Worm (Caenorhabditis elegans) whole organism, L1 larva: Measurements from ENCODE around the gene cdkl-1.
A peak's percentile ranks its signal among the peaks of the same experiment; 100 is the strongest.

Experiments
- C16A3.4 ChIP-seq: fragments of 150-350 bp; optimal IDR thresholded peaks from 2 replicates; lab custom pipeline; 2014; ENCODE audit warnings: missing biosample characterization, missing genetic modification characterization
- alr-1 ChIP-seq: fragments of 200-800 bp; sonication (Bioruptor generic); optimal IDR thresholded peaks from 2 replicates; lab custom pipeline; 2018; ENCODE audit warnings: borderline replicate concordance, mild to moderate bottlenecking, missing genetic modification characterization, missing compliant biosample characterization
- aly-2 ChIP-seq: fragments of 150-350 bp; optimal IDR thresholded peaks from 2 replicates; lab custom pipeline; 2014; ENCODE audit warnings: missing biosample characterization, missing genetic modification characterization
- blmp-1 ChIP-seq: fragments of 150-350 bp; optimal IDR thresholded peaks from 2 replicates; lab custom pipeline; 2014; ENCODE audit warnings: missing biosample characterization, missing genetic modification characterization
- ceh-88 ChIP-seq: fragments of 200-800 bp; sonication (Bioruptor generic); IDR thresholded peaks from 2 replicates; pipeline ENCODE4 v1.3.6; 2022; ENCODE audit warnings: missing genetic modification characterization, missing compliant biosample characterization
- dsc-1 ChIP-seq: sonication (generic microtip); optimal IDR thresholded peaks from 2 replicates; lab custom pipeline; 2016; ENCODE audit warnings: mild to moderate bottlenecking, missing genetic modification characterization, missing compliant biosample characterization
- efl-1 ChIP-seq, 4 experiments: fragments of 150-350 bp; optimal IDR thresholded peaks in 3 of 4; peaks in 1 of 4; 1 replicate in 1 of 4; 2 replicates in 3 of 4; lab custom pipeline; 2014; ENCODE audit warnings: missing biosample characterization in 2 of 4, missing genetic modification characterization in 2 of 4, missing genetic modification reagents in 2 of 4
- efl-3 ChIP-seq: fragments of 200-800 bp; sonication (Bioruptor generic); optimal IDR thresholded peaks from 2 replicates; lab custom pipeline; 2018; ENCODE audit warnings: mild to moderate bottlenecking, missing genetic modification characterization, missing compliant biosample characterization
- egl-13 ChIP-seq: sonication (generic microtip); optimal IDR thresholded peaks from 2 replicates; lab custom pipeline; 2016; ENCODE audit warnings: missing genotype, missing genetic modification reagents, missing genetic modification characterization, missing compliant biosample characterization
- egl-27 ChIP-seq, 2 experiments: fragments of 150-350 bp in 1 of 2; sonication (generic microtip); optimal IDR thresholded peaks; 3 replicates each; lab custom pipeline; 2017 to 2018; ENCODE audit warnings: missing biosample characterization in 2 of 2, missing genetic modification characterization in 2 of 2, missing genetic modification reagents in 2 of 2
- elt-2 ChIP-seq: sonication (generic microtip); optimal IDR thresholded peaks from 2 replicates; lab custom pipeline; 2016; ENCODE audit warnings: missing genetic modification characterization, mild to moderate bottlenecking, inconsistent platforms, missing compliant biosample characterization, missing genetic modification reagents
- elt-3 ChIP-seq, 6 experiments: fragments of 150-350 bp in 1 of 6; sonication (generic microtip); optimal IDR thresholded peaks; 2 replicates each; lab custom pipeline; 2017 to 2018; ENCODE audit warnings: missing biosample characterization in 6 of 6, missing genetic modification characterization in 6 of 6, inconsistent platforms in 1 of 6
- fkh-8 ChIP-seq: sonication (generic microtip); optimal IDR thresholded peaks from 2 replicates; lab custom pipeline; 2016; ENCODE audit warnings: mild to moderate bottlenecking, missing genetic modification characterization, missing compliant biosample characterization
- jun-1 ChIP-seq: fragments of 150-350 bp; optimal IDR thresholded peaks from 2 replicates; lab custom pipeline; 2014; ENCODE audit warnings: missing biosample characterization, missing genetic modification reagents, missing genetic modification characterization
- lin-14 ChIP-seq: fragments of 200-800 bp; sonication (Bioruptor generic); optimal IDR thresholded peaks from 2 replicates; lab custom pipeline; 2018; ENCODE audit warnings: mild to moderate bottlenecking, missing genetic modification characterization, moderate library complexity, missing compliant biosample characterization
- lin-35 ChIP-seq, 2 experiments: fragments of 150-350 bp; optimal IDR thresholded peaks; 2 replicates each; lab custom pipeline; 2014; ENCODE audit warnings: missing biosample characterization in 2 of 2, missing genetic modification characterization in 2 of 2, missing genetic modification reagents in 2 of 2
- lin-39 ChIP-seq: fragments of 150-350 bp; optimal IDR thresholded peaks from 2 replicates; lab custom pipeline; 2014; ENCODE audit warnings: missing biosample characterization, missing genetic modification reagents, missing genetic modification characterization
- mef-2 ChIP-seq: fragments of 150-350 bp; optimal IDR thresholded peaks from 2 replicates; lab custom pipeline; 2014; ENCODE audit warnings: missing biosample characterization, missing genetic modification characterization
- mep-1 ChIP-seq: fragments of 150-350 bp; optimal IDR thresholded peaks from 2 replicates; lab custom pipeline; 2014; ENCODE audit warnings: missing biosample characterization, missing genetic modification characterization
- nhr-11 ChIP-seq: fragments of 150-350 bp; optimal IDR thresholded peaks from 2 replicates; lab custom pipeline; 2014; ENCODE audit warnings: missing biosample characterization, missing genetic modification characterization
- nhr-19 ChIP-seq: fragments of 200-800 bp; sonication (Bioruptor generic); conservative IDR thresholded peaks from 2 replicates; pipeline ENCODE4 v1.3.6; 2022; ENCODE audit warnings: missing genetic modification characterization, missing compliant biosample characterization
- nhr-20 ChIP-seq: sonication (generic microtip); optimal IDR thresholded peaks from 2 replicates; lab custom pipeline; 2016; ENCODE audit warnings: mild to moderate bottlenecking, missing genetic modification characterization, missing compliant biosample characterization
- nhr-237 ChIP-seq: fragments of 150-350 bp; optimal IDR thresholded peaks from 2 replicates; lab custom pipeline; 2014; ENCODE audit warnings: missing biosample characterization, missing genetic modification characterization
- nhr-28 ChIP-seq: fragments of 150-350 bp; optimal IDR thresholded peaks from 2 replicates; lab custom pipeline; 2014; ENCODE audit warnings: missing biosample characterization, missing genetic modification characterization
- nhr-47 ChIP-seq: sonication (generic microtip); optimal IDR thresholded peaks from 2 replicates; lab custom pipeline; 2016; ENCODE audit warnings: mild to moderate bottlenecking, missing genetic modification characterization, moderate library complexity, missing compliant biosample characterization
- nhr-71 ChIP-seq: sonication (generic microtip); optimal IDR thresholded peaks from 2 replicates; lab custom pipeline; 2016; ENCODE audit warnings: mild to moderate bottlenecking, missing genetic modification characterization, moderate library complexity, missing compliant biosample characterization
- nhr-76 ChIP-seq: sonication (generic microtip); optimal IDR thresholded peaks from 2 replicates; lab custom pipeline; 2017; ENCODE audit warnings: missing biosample characterization, missing genetic modification characterization
- nhr-84 ChIP-seq: sonication (generic microtip); optimal IDR thresholded peaks from 2 replicates; lab custom pipeline; 2017; ENCODE audit warnings: missing biosample characterization, missing genetic modification characterization
- nhr-85 ChIP-seq: sonication (generic microtip); peaks from one replicate; lab custom pipeline; 2016; ENCODE audit warnings: missing genetic modification characterization, inconsistent platforms, missing compliant biosample characterization
- nhr-90 ChIP-seq: sonication (generic microtip); optimal IDR thresholded peaks from 2 replicates; lab custom pipeline; 2016; ENCODE audit warnings: mild to moderate bottlenecking, missing genetic modification characterization, missing compliant biosample characterization; ENCODE audit not compliant: poor library complexity
- pax-3 ChIP-seq: fragments of 200-800 bp; sonication (Bioruptor generic); optimal IDR thresholded peaks from 2 replicates; lab custom pipeline; 2018; ENCODE audit warnings: mild to moderate bottlenecking, missing genetic modification characterization, moderate library complexity, missing compliant biosample characterization
- pqm-1 ChIP-seq: sonication (generic microtip); optimal IDR thresholded peaks from 3 replicates; lab custom pipeline; 2017; ENCODE audit warnings: missing biosample characterization, missing genetic modification characterization
- rnt-1 ChIP-seq: sonication (generic microtip); optimal IDR thresholded peaks from 2 replicates; lab custom pipeline; 2016; ENCODE audit warnings: mild to moderate bottlenecking, missing genetic modification characterization, moderate library complexity, missing compliant biosample characterization
- sptf-1 ChIP-seq: fragments of 150-350 bp; optimal IDR thresholded peaks from 2 replicates; lab custom pipeline; 2014; ENCODE audit warnings: missing biosample characterization, missing genetic modification characterization
- tlp-1 ChIP-seq: fragments of 150-350 bp; optimal IDR thresholded peaks from 2 replicates; lab custom pipeline; 2014; ENCODE audit warnings: missing biosample characterization, missing genetic modification characterization
- vab-15 ChIP-seq: sonication (generic microtip); optimal IDR thresholded peaks from 2 replicates; lab custom pipeline; 2017; ENCODE audit warnings: missing genotype, mild to moderate bottlenecking, missing genetic modification characterization, missing compliant biosample characterization

cdkl-1 gene

DNA sequence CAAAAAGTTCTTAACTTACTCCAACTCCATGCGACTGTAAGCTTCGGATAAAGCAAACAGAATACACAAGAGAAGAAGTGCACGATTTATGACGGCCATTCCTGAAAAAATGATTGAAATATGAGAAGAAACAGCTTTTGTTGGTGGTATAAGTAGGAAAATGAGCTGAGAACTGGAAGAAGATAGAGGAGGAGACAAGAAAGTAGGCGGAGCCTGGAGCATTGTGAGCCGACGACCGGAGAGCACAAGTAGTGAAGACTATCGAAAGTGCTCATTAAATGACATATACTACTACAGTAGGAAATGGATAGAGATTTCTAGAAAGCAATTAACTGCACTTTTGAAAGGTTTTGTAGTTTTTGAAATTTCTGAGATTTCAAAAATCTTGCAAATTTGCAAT lies 33.2 kb upstream of the cdkl-1 start, which contains the start of gene nlp-80:
Gene nlp-80, minus strand, starts transcription at position 101 of the 400 bp plus-strand sequence.
- TF ChIP-seq efl-3 (GFP tag; lab: Kevin White, UChicago) (no peak), fkh-8 (peak; percentile 6)

DNA sequence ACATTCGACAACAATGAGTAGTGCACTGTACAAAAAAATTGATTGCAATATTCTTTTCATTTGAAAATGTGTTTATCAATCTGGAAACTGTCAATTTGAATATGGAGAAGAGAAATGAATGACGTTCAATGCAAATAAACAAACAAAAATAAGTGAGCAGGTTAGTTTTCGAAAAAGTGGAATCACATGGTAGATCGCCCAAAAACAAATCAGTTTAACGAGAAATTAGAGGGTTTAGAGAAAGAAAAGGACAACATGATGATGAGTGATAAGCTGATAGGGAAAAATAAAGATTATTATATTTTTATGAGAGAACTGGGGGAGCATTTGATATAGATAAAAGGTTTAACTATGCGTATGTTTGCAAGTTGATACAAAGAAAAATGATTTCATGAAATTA lies 29.4 kb upstream of the cdkl-1 start, which contains the start of gene T04C12.8:
Gene T04C12.8, minus strand, starts transcription at position 82 of the 400 bp plus-strand sequence.
- TF ChIP-seq jun-1 (tag; lab: Kevin White, UChicago) (peak; percentile 48), efl-1 (optimal IDR thresholded peaks at IDR 0.05; lab: Kevin White, UChicago) (no peak), efl-1 (GFP tag; optimal IDR thresholded peaks at IDR 0.05 in 1 of 2; lab: Kevin White, UChicago) (peak in 1 of 2 experiments; percentile 27), mef-2 (tag; lab: Kevin White, UChicago) (no peak), pqm-1 (tag; lab: Kevin White, UChicago) (peak; percentile 24), nhr-47 (tag; lab: Kevin White, UChicago) (peak; percentile 5), nhr-71 (peak; percentile 51), nhr-20 (tag; lab: Kevin White, UChicago) (peak; percentile 25), tlp-1 (peak; percentile 48), elt-3 (tag; optimal IDR thresholded peaks at IDR 0.05; lab: Kevin White, UChicago) (peak in 1 of 6 experiments; percentile 4), dsc-1 (tag; lab: Kevin White, UChicago) (peak; percentile 78), mep-1 (tag; lab: Kevin White, UChicago) (no peak), nhr-84 (tag; lab: Kevin White, UChicago) (no peak), nhr-90 (peak; percentile 35), alr-1 (tag; lab: Kevin White, UChicago) (no peak), nhr-85 (tag; lab: Kevin White, UChicago) (peak; percentile 28), nhr-76 (tag; lab: Kevin White, UChicago) (no peak), lin-14 (peak; percentile 49), egl-27 (tag; optimal IDR thresholded peaks at IDR 0.05; lab: Kevin White, UChicago) (no peak), egl-13 (peak; percentile 23), lin-35 (GFP tag; optimal IDR thresholded peaks at IDR 0.05; lab: Kevin White, UChicago) (peak in 1 of 2 experiments; percentile 41), elt-2 (tag; lab: Kevin White, UChicago) (peak; percentile 98), vab-15 (tag; lab: Kevin White, UChicago) (no peak), nhr-19 (GFP tag; lab: Robert Waterston, UW) (0 out of 2 replicates have a peak, but pooled peaks have one; percentile 10), blmp-1 (tag; lab: Kevin White, UChicago) (peak; percentile 3), sptf-1 (no peak), rnt-1 (no peak), C16A3.4 (no peak), lin-39 (tag; lab: Kevin White, UChicago) (no peak)

DNA sequence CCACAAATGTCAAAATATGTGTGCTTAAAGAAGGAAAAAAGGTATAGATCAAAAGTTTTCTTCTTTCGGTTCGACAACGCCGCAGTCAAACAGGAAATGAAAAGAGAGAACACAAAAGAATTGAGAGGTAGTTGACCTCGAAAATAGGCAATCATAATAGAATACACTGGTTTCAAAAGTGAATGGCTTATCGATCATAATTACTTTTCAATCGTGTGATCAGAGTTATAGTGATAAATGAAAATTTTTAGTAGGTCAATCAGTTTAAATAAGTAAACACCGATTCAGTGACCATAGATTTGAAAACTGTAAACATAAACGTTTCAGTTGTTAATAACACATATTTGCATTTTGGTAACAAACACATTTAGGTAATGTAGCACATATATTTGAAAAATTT lies 28.3 kb upstream of the cdkl-1 start:
- TF ChIP-seq C16A3.4 (peak; percentile 20), lin-14 (peak; percentile 63), nhr-20 (tag; lab: Kevin White, UChicago) (peak; percentile 16), lin-35 (GFP tag; optimal IDR thresholded peaks at IDR 0.05; lab: Kevin White, UChicago) (peak in 1 of 2 experiments; percentile 18), vab-15 (tag; lab: Kevin White, UChicago) (no peak), nhr-237 (no peak), nhr-85 (tag; lab: Kevin White, UChicago) (peak; percentile 73), elt-2 (tag; lab: Kevin White, UChicago) (peak; percentile 25), nhr-28 (no peak), blmp-1 (tag; lab: Kevin White, UChicago) (peak; percentile 58), pax-3 (tag; lab: Kevin White, UChicago) (no peak)

DNA sequence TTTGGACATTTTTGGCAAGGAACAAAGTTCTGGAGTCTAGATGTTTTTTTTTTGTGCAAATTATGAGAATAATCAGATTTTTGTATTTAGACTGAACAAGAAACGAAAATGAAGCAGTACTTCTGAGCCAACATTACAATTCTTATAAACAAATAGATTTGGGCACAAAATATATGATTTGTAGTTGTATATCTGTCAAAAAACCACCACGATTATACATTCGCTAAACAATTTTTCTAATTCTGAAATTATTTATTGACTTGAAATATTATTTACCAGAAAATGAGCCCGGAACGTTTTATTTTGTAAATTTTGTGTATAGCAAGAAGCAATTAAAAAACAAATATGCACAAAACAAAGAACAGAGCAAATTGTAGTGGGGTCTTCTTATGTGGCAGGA lies 27.2 kb upstream of the cdkl-1 start:
- TF ChIP-seq ceh-88 (GFP tag; lab: Robert Waterston, UW) (no peak), alr-1 (tag; lab: Kevin White, UChicago) (no peak), tlp-1 (no peak), aly-2 (peak; percentile 95), nhr-19 (GFP tag; lab: Robert Waterston, UW) (0 out of 2 replicates have a peak, but pooled peaks have one; percentile 2), nhr-11 (tag; lab: Kevin White, UChicago) (peak; percentile 27), mep-1 (tag; lab: Kevin White, UChicago) (no peak)
- TF ChIP-seq, all 84 proteins: peak for 3
